Fruit fly (Drosophila melanogaster) whole organism, prepupa: ENCODE data around the gene CG6765.

ENCODE experiments used
- Blimp-1 ChIP-seq: fragments of 200-800 bp; sonication (Bioruptor generic); optimal IDR thresholded peaks from 3 replicates; lab custom pipeline; 2017; ENCODE audit warnings: missing biosample characterization, missing genetic modification characterization, mild to moderate bottlenecking, moderate library complexity, missing genetic modification reagents
- CG10669 ChIP-seq: fragments of 200-800 bp; sonication (Bioruptor generic); optimal IDR thresholded peaks from 3 replicates; lab custom pipeline; 2018; ENCODE audit warnings: missing biosample characterization, mild to moderate bottlenecking, missing genetic modification characterization, moderate library complexity
- CG11294 ChIP-seq: fragments of 200-800 bp; sonication (Bioruptor generic); IDR thresholded peaks from 2 replicates; pipeline ENCODE4 v1.3.6; 2022; ENCODE audit warnings: missing biosample characterization, missing genetic modification characterization
- CG11762 ChIP-seq: fragments of 200-800 bp; sonication (Bioruptor generic); optimal IDR thresholded peaks from 3 replicates; lab custom pipeline; 2016; ENCODE audit warnings: missing biosample characterization, missing genetic modification characterization; ENCODE audit not compliant: insufficient read depth
- CG11902 ChIP-seq: fragments of 200-800 bp; sonication (Bioruptor generic); optimal IDR thresholded peaks from 3 replicates; lab custom pipeline; 2016; ENCODE audit warnings: missing biosample characterization, missing genetic modification characterization
- CG15336 ChIP-seq: fragments of 200-800 bp; sonication (Bioruptor generic); IDR thresholded peaks from 2 replicates; pipeline ENCODE4 v1.3.6; 2022; ENCODE audit warnings: missing biosample characterization, missing genetic modification characterization
- CG1621 ChIP-seq: fragments of 200-800 bp; sonication (Bioruptor generic); optimal IDR thresholded peaks from 3 replicates; lab custom pipeline; 2018; ENCODE audit warnings: missing biosample characterization, mild to moderate bottlenecking, missing genetic modification characterization
- CG16779 ChIP-seq: fragments of 200-800 bp; sonication (Bioruptor generic); optimal IDR thresholded peaks from 3 replicates; lab custom pipeline; 2017; ENCODE audit warnings: missing biosample characterization, mild to moderate bottlenecking, missing genetic modification characterization
- CG3032 ChIP-seq: fragments of 200-800 bp; optimal IDR thresholded peaks from 2 replicates; lab custom pipeline; 2019; ENCODE audit warnings: missing biosample characterization, mild to moderate bottlenecking, missing genetic modification characterization, moderate library complexity
- CG31627 ChIP-seq: fragments of 200-800 bp; sonication (Bioruptor generic); optimal IDR thresholded peaks from 3 replicates; lab custom pipeline; 2016; ENCODE audit warnings: missing biosample characterization, missing genetic modification characterization
- CG32006 ChIP-seq: fragments of 200-800 bp; sonication (Bioruptor generic); optimal IDR thresholded peaks from 3 replicates; lab custom pipeline; 2017; ENCODE audit warnings: missing biosample characterization, mild to moderate bottlenecking, missing genetic modification characterization
- CG3919 ChIP-seq: fragments of 200-800 bp; sonication (Bioruptor generic); optimal IDR thresholded peaks from 3 replicates; lab custom pipeline; 2016; ENCODE audit warnings: missing biosample characterization, missing genetic modification characterization
- CG4318 ChIP-seq: fragments of 200-800 bp; sonication (Bioruptor generic); optimal IDR thresholded peaks from 3 replicates; lab custom pipeline; 2017; ENCODE audit warnings: missing biosample characterization, mild to moderate bottlenecking, missing genetic modification characterization
- CG6163 ChIP-seq: fragments of 200-800 bp; sonication (Bioruptor generic); IDR thresholded peaks from 3 replicates; pipeline ENCODE4 v1.3.6; 2022; ENCODE audit warnings: missing biosample characterization, missing genetic modification characterization
- CG6276 ChIP-seq: fragments of 200-800 bp; sonication (Bioruptor generic); optimal IDR thresholded peaks from 2 replicates; lab custom pipeline; 2017; ENCODE audit warnings: missing biosample characterization, mild to moderate bottlenecking, missing genetic modification characterization
- CG6792 ChIP-seq: fragments of 200-800 bp; sonication (Bioruptor generic); optimal IDR thresholded peaks from 3 replicates; lab custom pipeline; 2016; ENCODE audit warnings: missing biosample characterization, missing genetic modification characterization
- CG6854 ChIP-seq: fragments of 200-800 bp; sonication (Bioruptor generic); optimal IDR thresholded peaks from 2 replicates; lab custom pipeline; 2017; ENCODE audit warnings: missing biosample characterization, mild to moderate bottlenecking, missing genetic modification characterization
- CG7368 ChIP-seq: fragments of 200-800 bp; sonication (Bioruptor generic); optimal IDR thresholded peaks from 3 replicates; lab custom pipeline; 2016; ENCODE audit warnings: missing biosample characterization, missing genetic modification characterization
- CG8119 ChIP-seq: fragments of 200-800 bp; sonication (Bioruptor generic); IDR thresholded peaks from 3 replicates; pipeline ENCODE4 v1.3.6; 2022; ENCODE audit warnings: missing biosample characterization, missing genetic modification characterization
- CG8319 ChIP-seq: fragments of 200-800 bp; sonication (Bioruptor generic); optimal IDR thresholded peaks from 3 replicates; lab custom pipeline; 2016; ENCODE audit warnings: missing biosample characterization, missing genetic modification characterization
- CG8632 ChIP-seq: fragments of 200-800 bp; sonication (Bioruptor generic); optimal IDR thresholded peaks from 3 replicates; lab custom pipeline; 2016; ENCODE audit warnings: missing biosample characterization, missing genetic modification characterization
- CG9139 ChIP-seq: fragments of 200-800 bp; sonication (Bioruptor generic); optimal IDR thresholded peaks from 3 replicates; lab custom pipeline; 2017; ENCODE audit warnings: missing biosample characterization, mild to moderate bottlenecking, missing genetic modification characterization
- Eip75B ChIP-seq: fragments of 200-800 bp; sonication (Bioruptor generic); optimal IDR thresholded peaks from 3 replicates; lab custom pipeline; 2016; ENCODE audit warnings: missing biosample characterization, missing genetic modification characterization
- Eip78C ChIP-seq: fragments of 200-800 bp; sonication (Bioruptor generic); peaks from one replicate; lab custom pipeline; 2016; ENCODE audit warnings: missing biosample characterization, missing genetic modification characterization
- Ets21C ChIP-seq: fragments of 200-800 bp; sonication (Bioruptor generic); optimal IDR thresholded peaks from 3 replicates; lab custom pipeline; 2016; ENCODE audit warnings: missing biosample characterization, missing genetic modification characterization
- Ets96B ChIP-seq: fragments of 200-800 bp; optimal IDR thresholded peaks from 2 replicates; lab custom pipeline; 2019; ENCODE audit warnings: missing biosample characterization, mild to moderate bottlenecking, missing genetic modification characterization, moderate library complexity
- Hr38 ChIP-seq: sonication (Bioruptor generic); optimal IDR thresholded peaks from 2 replicates; lab custom pipeline; 2016; ENCODE audit warnings: missing biosample characterization, missing genetic modification characterization
- Hr39 ChIP-seq: fragments of 200-800 bp; sonication (Bioruptor generic); optimal IDR thresholded peaks from 2 replicates; lab custom pipeline; 2016; ENCODE audit warnings: missing biosample characterization, missing genetic modification characterization
- Hr4 ChIP-seq: fragments of 200-800 bp; sonication (Bioruptor generic); optimal IDR thresholded peaks from 3 replicates; lab custom pipeline; 2016; ENCODE audit warnings: missing biosample characterization, missing genetic modification characterization
- Met ChIP-seq: fragments of 200-800 bp; sonication (Bioruptor generic); optimal IDR thresholded peaks from 3 replicates; lab custom pipeline; 2016; ENCODE audit warnings: missing biosample characterization, missing genetic modification characterization
- OdsH ChIP-seq: fragments of 200-800 bp; sonication (Bioruptor generic); optimal IDR thresholded peaks from 3 replicates; lab custom pipeline; 2016; ENCODE audit warnings: missing biosample characterization, missing genetic modification characterization
- Sox102F ChIP-seq: fragments of 200-800 bp; sonication (Bioruptor generic); optimal IDR thresholded peaks from 2 replicates; lab custom pipeline; 2016; ENCODE audit warnings: missing biosample characterization, mild to moderate bottlenecking, missing genetic modification characterization
- Sox14 ChIP-seq: fragments of 200-800 bp; sonication (Bioruptor generic); optimal IDR thresholded peaks from 3 replicates; lab custom pipeline; 2016; ENCODE audit warnings: missing biosample characterization, missing genetic modification characterization
- Sox15 ChIP-seq: fragments of 200-800 bp; sonication (Bioruptor generic); optimal IDR thresholded peaks from 3 replicates; lab custom pipeline; 2016; ENCODE audit warnings: missing biosample characterization, missing genetic modification characterization
- achi ChIP-seq: fragments of 200-800 bp; sonication (Bioruptor generic); optimal IDR thresholded peaks from 3 replicates; lab custom pipeline; 2016; ENCODE audit warnings: missing biosample characterization, missing genetic modification characterization
- acj6 ChIP-seq: fragments of 200-800 bp; sonication (Bioruptor generic); optimal IDR thresholded peaks from 3 replicates; lab custom pipeline; 2016; ENCODE audit warnings: missing biosample characterization, missing genetic modification characterization
- cyc ChIP-seq: fragments of 200-800 bp; sonication (Bioruptor generic); optimal IDR thresholded peaks from 3 replicates; lab custom pipeline; 2016; ENCODE audit warnings: missing biosample characterization, missing genetic modification characterization
- esn ChIP-seq: fragments of 200-800 bp; sonication (Bioruptor generic); optimal IDR thresholded peaks from 2 replicates; lab custom pipeline; 2016; ENCODE audit warnings: missing biosample characterization, mild to moderate bottlenecking, missing genetic modification characterization, moderate library complexity
- fd59A ChIP-seq: fragments of 200-800 bp; sonication (Bioruptor generic); optimal IDR thresholded peaks from 2 replicates; lab custom pipeline; 2017; ENCODE audit warnings: missing biosample characterization, mild to moderate bottlenecking, missing genetic modification characterization, missing genetic modification reagents
- fd85E ChIP-seq: fragments of 200-800 bp; sonication (Bioruptor generic); optimal IDR thresholded peaks from 3 replicates; lab custom pipeline; 2016; ENCODE audit warnings: missing biosample characterization, missing genetic modification characterization
- lz ChIP-seq: fragments of 200-800 bp; sonication (Bioruptor generic); optimal IDR thresholded peaks from 3 replicates; lab custom pipeline; 2016; ENCODE audit warnings: missing biosample characterization, missing genetic modification characterization
- net ChIP-seq: fragments of 200-800 bp; sonication (Bioruptor generic); optimal IDR thresholded peaks from 3 replicates; lab custom pipeline; 2016; ENCODE audit warnings: missing biosample characterization, missing genetic modification characterization
- spab ChIP-seq: fragments of 200-800 bp; sonication (Bioruptor generic); optimal IDR thresholded peaks from 2 replicates; lab custom pipeline; 2017; ENCODE audit warnings: missing biosample characterization, mild to moderate bottlenecking, missing genetic modification characterization, missing genetic modification reagents
- ss ChIP-seq, 2 experiments: fragments of 200-800 bp; sonication (Bioruptor generic); optimal IDR thresholded peaks; 2 replicates in 1 of 2; 3 replicates in 1 of 2; lab custom pipeline; 2017 to 2018; ENCODE audit warnings: mild to moderate bottlenecking in 2 of 2, missing biosample characterization in 2 of 2, missing genetic modification characterization in 2 of 2, moderate library complexity in 1 of 2
- svp ChIP-seq: fragments of 200-800 bp; sonication (Bioruptor generic); peaks from one replicate; lab custom pipeline; 2016; ENCODE audit warnings: missing biosample characterization, missing genetic modification characterization
- topi ChIP-seq: fragments of 200-800 bp; sonication (Bioruptor generic); optimal IDR thresholded peaks from 3 replicates; lab custom pipeline; 2016; ENCODE audit warnings: missing biosample characterization, missing genetic modification characterization
- vri ChIP-seq: fragments of 200-800 bp; sonication (Bioruptor generic); optimal IDR thresholded peaks from 3 replicates; lab custom pipeline; 2016; ENCODE audit warnings: missing biosample characterization, mild to moderate bottlenecking, missing genetic modification characterization

CG6765 gene

dm6 chr3L:8544710-8545109 is 32.1 kb downstream of the CG6765 start, which contains the start of gene rhea (continued):
- peak; percentile 79 for TF ChIP-seq CG1621 (tag; lab: Kevin White, UChicago)
- no peak for TF ChIP-seq CG3919 (GFP tag; lab: Kevin White, UChicago)
- no peak for TF ChIP-seq vri
- no peak for TF ChIP-seq CG6792 (GFP tag; lab: Kevin White, UChicago)
- no peak for TF ChIP-seq CG8319 (GFP tag; lab: Kevin White, UChicago)
- peak; percentile 32 for TF ChIP-seq acj6 (GFP tag; lab: Kevin White, UChicago)
- no peak for TF ChIP-seq CG16779 (tag; lab: Kevin White, UChicago)
- TF ChIP-seq, all 60 proteins: peak for 14

- TF ChIP-seq Eip78C (GFP tag; lab: Kevin White, UChicago) = peak; percentile 41
- TF ChIP-seq Ets96B (tag; lab: Kevin White, UChicago) = no peak
- TF ChIP-seq svp (GFP tag; lab: Kevin White, UChicago) = peak; percentile 91
- no peak for TF ChIP-seq CG32006
- no peak for TF ChIP-seq Blimp-1 (GFP tag; lab: Kevin White, UChicago)
- peak in 1 of 2 experiments; percentile 2 for TF ChIP-seq ss (GFP tag; optimal IDR thresholded peaks at IDR 0.05; lab: Kevin White, UChicago)
- TF ChIP-seq lz (GFP tag; lab: Kevin White, UChicago) = no peak
- TF ChIP-seq CG11762 (GFP tag; lab: Kevin White, UChicago) = no peak
- TF ChIP-seq Sox15 = no peak
- no peak for TF ChIP-seq CG8319 (GFP tag; lab: Kevin White, UChicago)
- no peak for TF ChIP-seq CG16779 (tag; lab: Kevin White, UChicago)
- no peak for TF ChIP-seq CG8632 (GFP tag; lab: Kevin White, UChicago)
These were observed 32.9 kb downstream of the CG6765 start for dm6 chr3L:8545473-8545872.

dm6 chr3L:8546355-8546771 is 33.8 kb downstream of the CG6765 start:
- TF ChIP-seq CG15336 (GFP tag; lab: Robert Waterston, UW) (peak; percentile 64; the same call in 1 of the 2 replicates), vri (peak; percentile 65), CG6276 (peak; percentile 49), Hr4 (GFP tag; lab: Kevin White, UChicago) (no peak), fd85E (peak; percentile 45), CG11762 (GFP tag; lab: Kevin White, UChicago) (peak; percentile 12), fd59A (no peak), Sox102F (peak; percentile 57), CG7368 (GFP tag; lab: Kevin White, UChicago) (peak; percentile 14), CG6163 (GFP tag; lab: Robert Waterston, UW) (peak; percentile 75), acj6 (GFP tag; lab: Kevin White, UChicago) (no peak), Sox14 (GFP tag; lab: Kevin White, UChicago) (peak; percentile 78), Eip75B (GFP tag; lab: Kevin White, UChicago) (peak; percentile 32), CG9139 (peak; percentile 85), Hr38 (GFP tag; lab: Kevin White, UChicago) (no peak), CG8119 (peak; percentile 70), Eip78C (GFP tag; lab: Kevin White, UChicago) (peak; percentile 75), CG11294 (GFP tag; lab: Robert Waterston, UW) (no peak; the same call in 1 of the 2 replicates), CG10669 (GFP tag; lab: Kevin White, UChicago) (peak; percentile 2), cyc (GFP tag; lab: Kevin White, UChicago) (no peak), CG31627 (GFP tag; lab: Kevin White, UChicago) (no peak), CG3032 (peak; percentile 15), CG4318 (no peak), topi (peak; percentile 16), OdsH (GFP tag; lab: Kevin White, UChicago) (no peak), Ets21C (no peak), CG1621 (tag; lab: Kevin White, UChicago) (peak; percentile 41), Hr39 (GFP tag; lab: Kevin White, UChicago) (no peak), CG3919 (GFP tag; lab: Kevin White, UChicago) (peak; percentile 64), svp (GFP tag; lab: Kevin White, UChicago) (peak; percentile 82), CG6854 (GFP tag; lab: Kevin White, UChicago) (peak; percentile 79), lz (GFP tag; lab: Kevin White, UChicago) (no peak), esn (GFP tag; lab: Kevin White, UChicago) (peak; percentile 35), achi (GFP tag; lab: Kevin White, UChicago) (peak; percentile 1), Met (peak; percentile 39), CG11902 (GFP tag; lab: Kevin White, UChicago) (no peak), Ets96B (tag; lab: Kevin White, UChicago) (peak; percentile 7), net (GFP tag; lab: Kevin White, UChicago) (peak; percentile 68), spab (GFP tag; lab: Kevin White, UChicago) (no peak)
